Fruit fly (Drosophila melanogaster) whole organism, embryonic: ENCODE measurements around the gene CG14650.
A peak's percentile ranks its signal among the peaks of the same experiment; 100 is the strongest.

Source experiments
- B-H2 ChIP-seq: fragments of 200-800 bp; sonication (Bioruptor generic); optimal IDR thresholded peaks from 2 replicates; lab custom pipeline; 2018; ENCODE audit warnings: missing biosample characterization, mild to moderate bottlenecking, missing genetic modification characterization
- CG1024 ChIP-seq: fragments of 200-800 bp; sonication (Bioruptor generic); IDR thresholded peaks from 2 replicates; pipeline ENCODE4 v1.3.6; 2022; ENCODE audit warnings: missing biosample characterization, missing genetic modification characterization
- CG11247 ChIP-seq: fragments of 200-800 bp; sonication (Bioruptor generic); IDR thresholded peaks from 2 replicates; pipeline ENCODE4 v1.3.6; 2022; ENCODE audit warnings: missing biosample characterization, missing genetic modification characterization
- CG11723 ChIP-seq: fragments of 200-800 bp; sonication (Bioruptor generic); optimal IDR thresholded peaks from 2 replicates; lab custom pipeline; 2017; ENCODE audit warnings: missing biosample characterization, mild to moderate bottlenecking, missing genetic modification characterization
- CG12299 ChIP-seq: fragments of 200-800 bp; sonication (Bioruptor generic); optimal IDR thresholded peaks from 2 replicates; lab custom pipeline; 2018; ENCODE audit warnings: missing biosample characterization, mild to moderate bottlenecking, missing genetic modification characterization
- CG13296 ChIP-seq: fragments of 200-800 bp; sonication (Bioruptor generic); optimal IDR thresholded peaks from 3 replicates; lab custom pipeline; 2018; ENCODE audit warnings: missing biosample characterization, mild to moderate bottlenecking, missing genetic modification characterization
- CG14014 ChIP-seq: fragments of 200-800 bp; sonication (Bioruptor generic); IDR thresholded peaks from 2 replicates; pipeline ENCODE4 v1.3.6; 2022; ENCODE audit warnings: missing biosample characterization, missing genetic modification characterization
- CG14710 ChIP-seq: fragments of 200-800 bp; sonication (Bioruptor generic); optimal IDR thresholded peaks from 3 replicates; lab custom pipeline; 2019; ENCODE audit warnings: missing biosample characterization, mild to moderate bottlenecking, missing genetic modification characterization, moderate library complexity
- CG15011 ChIP-seq: fragments of 200-800 bp; sonication (Bioruptor generic); optimal IDR thresholded peaks from 3 replicates; lab custom pipeline; 2018; ENCODE audit warnings: missing biosample characterization, mild to moderate bottlenecking, missing genetic modification characterization
- CG15073 ChIP-seq: fragments of 200-800 bp; sonication (Bioruptor generic); optimal IDR thresholded peaks from 2 replicates; lab custom pipeline; 2016; ENCODE audit warnings: missing biosample characterization, missing genetic modification characterization
- CG15514 ChIP-seq: fragments of 200-800 bp; sonication (Bioruptor generic); optimal IDR thresholded peaks from 3 replicates; lab custom pipeline; 2017; ENCODE audit warnings: missing biosample characterization, missing genetic modification characterization, mild to moderate bottlenecking, moderate library complexity, missing genetic modification reagents
- CG18011 ChIP-seq: fragments of 200-800 bp; sonication (Bioruptor generic); optimal IDR thresholded peaks from 2 replicates; lab custom pipeline; 2017; ENCODE audit warnings: missing biosample characterization, missing genetic modification characterization, mild to moderate bottlenecking, moderate library complexity, missing genotype
- CG31365 ChIP-seq: fragments of 200-800 bp; sonication (Bioruptor generic); optimal IDR thresholded peaks from 2 replicates; lab custom pipeline; 2018; ENCODE audit warnings: missing biosample characterization, mild to moderate bottlenecking, missing genetic modification characterization
- CG3726 ChIP-seq: fragments of 200-800 bp; sonication (Bioruptor generic); IDR thresholded peaks from 3 replicates; pipeline ENCODE4, ENCODE4 v1.3.6; 2022; ENCODE audit warnings: missing biosample characterization, missing genetic modification characterization
- CG7357 ChIP-seq: fragments of 200-800 bp; sonication (Bioruptor generic); IDR thresholded peaks from 3 replicates; pipeline ENCODE4 v1.3.6; 2022; ENCODE audit warnings: missing biosample characterization, missing genetic modification characterization
- CG7786 ChIP-seq: fragments of 200-800 bp; sonication (Bioruptor generic); optimal IDR thresholded peaks from 2 replicates; lab custom pipeline; 2016; ENCODE audit warnings: missing biosample characterization, missing genetic modification characterization
- CG8478 ChIP-seq: fragments of >200 bp; optimal IDR thresholded peaks from 2 replicates; lab custom pipeline; 2018
- CHES-1-like ChIP-seq: fragments of 200-800 bp; sonication (Bioruptor generic); optimal IDR thresholded peaks from 2 replicates; lab custom pipeline; 2016; ENCODE audit warnings: missing biosample characterization, missing genetic modification characterization
- Dref ChIP-seq: fragments of 200-800 bp; sonication (Bioruptor generic); IDR thresholded peaks from 2 replicates; pipeline ENCODE4 v1.3.6; 2022; ENCODE audit warnings: missing biosample characterization, missing genetic modification characterization
- Fer1 ChIP-seq: fragments of 200-800 bp; sonication (Bioruptor generic); optimal IDR thresholded peaks from 2 replicates; lab custom pipeline; 2017; ENCODE audit warnings: missing biosample characterization, mild to moderate bottlenecking, missing genetic modification characterization
- Hsf ChIP-seq: fragments of 200-800 bp; sonication (Bioruptor generic); optimal IDR thresholded peaks from 3 replicates; lab custom pipeline; 2016; ENCODE audit warnings: missing biosample characterization, missing genetic modification characterization
- MESR4 ChIP-seq: fragments of 200-800 bp; sonication (Bioruptor generic); optimal IDR thresholded peaks from 2 replicates; lab custom pipeline; 2018; ENCODE audit warnings: missing biosample characterization, mild to moderate bottlenecking, missing genetic modification characterization, moderate library complexity
- Mes4 ChIP-seq: fragments of 200-800 bp; sonication (Bioruptor generic); optimal IDR thresholded peaks from 2 replicates; lab custom pipeline; 2016; ENCODE audit warnings: missing biosample characterization, missing genetic modification characterization
- PHDP ChIP-seq: fragments of 200-800 bp; sonication (Bioruptor generic); optimal IDR thresholded peaks from 3 replicates; lab custom pipeline; 2018; ENCODE audit warnings: missing biosample characterization, mild to moderate bottlenecking, missing genetic modification characterization, moderate library complexity
- Ravus ChIP-seq: fragments of 200-800 bp; sonication (Bioruptor generic); IDR thresholded peaks from 2 replicates; pipeline ENCODE4 v1.3.6; 2022; ENCODE audit warnings: missing biosample characterization, missing genetic modification characterization
- Scr ChIP-seq: fragments of 200-800 bp; sonication (Bioruptor generic); IDR thresholded peaks from 2 replicates; pipeline ENCODE4 v1.3.6; 2022; ENCODE audit warnings: missing biosample characterization, missing genetic modification characterization; ENCODE audit not compliant: partially characterized antibody
- Six4 ChIP-seq: fragments of 200-800 bp; sonication (Bioruptor generic); optimal IDR thresholded peaks from 2 replicates; lab custom pipeline; 2016; ENCODE audit warnings: missing biosample characterization, missing genetic modification characterization
- TFAM ChIP-seq: fragments of 200-800 bp; sonication (Bioruptor generic); optimal IDR thresholded peaks from 2 replicates; lab custom pipeline; 2017; ENCODE audit warnings: missing biosample characterization, missing genetic modification characterization, inconsistent platforms
- YL-1 ChIP-seq: fragments of 200-800 bp; sonication (Bioruptor generic); optimal IDR thresholded peaks from 3 replicates; lab custom pipeline; 2017; ENCODE audit warnings: missing biosample characterization, mild to moderate bottlenecking, missing genetic modification characterization
- ato ChIP-seq: fragments of 200-800 bp; sonication (Bioruptor generic); IDR thresholded peaks from 2 replicates; pipeline ENCODE4 v1.3.6; 2022; ENCODE audit warnings: missing biosample characterization, missing genetic modification characterization; ENCODE audit not compliant: partially characterized antibody
- caup ChIP-seq: fragments of 200-800 bp; sonication (Bioruptor generic); optimal IDR thresholded peaks from 3 replicates; lab custom pipeline; 2017; ENCODE audit warnings: missing biosample characterization, mild to moderate bottlenecking, missing genetic modification characterization, moderate library complexity; ENCODE audit not compliant: severe bottlenecking
- chm ChIP-seq: fragments of 200-800 bp; sonication (Bioruptor generic); IDR thresholded peaks from 2 replicates; pipeline ENCODE4 v1.3.6; 2022; ENCODE audit warnings: missing biosample characterization, missing genetic modification characterization
- corto ChIP-seq: fragments of 200-800 bp; sonication (Bioruptor generic); optimal IDR thresholded peaks from 2 replicates; lab custom pipeline; 2016; ENCODE audit warnings: missing biosample characterization, mild to moderate bottlenecking, missing genetic modification characterization, moderate library complexity
- crp ChIP-seq, 2 experiments: fragments of 200-800 bp; sonication (Bioruptor generic); optimal IDR thresholded peaks; 2 replicates in 1 of 2; 3 replicates in 1 of 2; lab custom pipeline; 2017; ENCODE audit warnings: missing biosample characterization in 2 of 2, missing genetic modification characterization in 2 of 2, mild to moderate bottlenecking in 1 of 2, moderate library complexity in 1 of 2
- dati ChIP-seq: fragments of 200-800 bp; sonication (Bioruptor generic); IDR thresholded peaks from 2 replicates; pipeline ENCODE4 v1.3.6; 2022; ENCODE audit warnings: missing biosample characterization, missing genetic modification characterization
- dmrt11E ChIP-seq: fragments of 200-800 bp; sonication (Bioruptor generic); optimal IDR thresholded peaks from 3 replicates; lab custom pipeline; 2018; ENCODE audit warnings: missing biosample characterization, mild to moderate bottlenecking, missing genetic modification characterization, moderate library complexity
- dysf ChIP-seq: fragments of 200-800 bp; sonication (Bioruptor generic); IDR thresholded peaks from 3 replicates; pipeline ENCODE4 v1.3.6; 2022; ENCODE audit warnings: missing biosample characterization, missing genetic modification characterization
- ind ChIP-seq: fragments of 200-800 bp; sonication (Bioruptor generic); optimal IDR thresholded peaks from 3 replicates; lab custom pipeline; 2016; ENCODE audit warnings: missing biosample characterization, missing genetic modification characterization
- lbe ChIP-seq: fragments of 200-800 bp; sonication (Bioruptor generic); optimal IDR thresholded peaks from 2 replicates; lab custom pipeline; 2016; ENCODE audit warnings: missing biosample characterization, mild to moderate bottlenecking, missing genetic modification characterization
- lola ChIP-seq, 3 experiments: fragments of >200 bp in 2 of 3; fragments of 200-800 bp in 1 of 3; sonication (Bioruptor generic) in 1 of 3; optimal IDR thresholded peaks; 2 replicates each; lab custom pipeline; 2017 to 2019; ENCODE audit warnings: missing biosample characterization in 3 of 3, missing genetic modification characterization in 3 of 3, mild to moderate bottlenecking in 1 of 3, moderate library complexity in 1 of 3
- lov ChIP-seq, 2 experiments: fragments of 200-800 bp in 1 of 2; fragments of >200 bp in 1 of 2; sonication (Bioruptor generic) in 1 of 2; IDR thresholded peaks in 1 of 2; optimal IDR thresholded peaks in 1 of 2; 2 replicates in 1 of 2; 3 replicates in 1 of 2; pipeline versions ENCODE4 v1.3.6 to Lab custom; 2017 to 2022; ENCODE audit warnings: missing biosample characterization in 1 of 2, missing genetic modification characterization in 1 of 2
- onecut ChIP-seq: fragments of 200-800 bp; sonication (Bioruptor generic); IDR thresholded peaks from 2 replicates; pipeline ENCODE4 v1.3.6; 2022; ENCODE audit warnings: missing biosample characterization, missing genetic modification characterization
- peb ChIP-seq: fragments of 200-800 bp; sonication (Bioruptor generic); IDR thresholded peaks from 2 replicates; pipeline ENCODE4 v1.3.6; 2022; ENCODE audit warnings: missing biosample characterization, missing genetic modification characterization
- prd ChIP-seq, 3 experiments: fragments of >200 bp in 2 of 3; fragments of 200-800 bp in 1 of 3; sonication (Bioruptor generic) in 1 of 3; optimal IDR thresholded peaks in 2 of 3; IDR thresholded peaks in 1 of 3; 2 replicates in 2 of 3; 3 replicates in 1 of 3; pipeline versions ENCODE4 v1.3.6 to Lab custom; 2017 to 2022; ENCODE audit warnings: missing biosample characterization in 1 of 3, missing genetic modification characterization in 1 of 3
- repo ChIP-seq: fragments of 200-800 bp; sonication (Bioruptor generic); optimal IDR thresholded peaks from 2 replicates; lab custom pipeline; 2016; ENCODE audit warnings: missing biosample characterization, missing genetic modification characterization
- sens-2 ChIP-seq: fragments of 200-800 bp; sonication (Bioruptor generic); IDR thresholded peaks from 2 replicates; pipeline ENCODE4 v1.3.6; 2022; ENCODE audit warnings: missing biosample characterization, missing genetic modification characterization
- seq ChIP-seq: fragments of 200-800 bp; sonication (Bioruptor generic); IDR thresholded peaks from 2 replicates; pipeline ENCODE4 v1.3.6; 2022; ENCODE audit warnings: missing biosample characterization, missing genetic modification characterization
- sob ChIP-seq: fragments of 200-800 bp; sonication (Bioruptor generic); IDR thresholded peaks from 2 replicates; pipeline ENCODE4 v1.3.6; 2022; ENCODE audit warnings: missing biosample characterization, missing genetic modification characterization
- trh ChIP-seq: fragments of 200-800 bp; sonication (Bioruptor generic); optimal IDR thresholded peaks from 2 replicates; lab custom pipeline; 2016; ENCODE audit warnings: missing biosample characterization, missing genetic modification characterization
- vfl ChIP-seq: fragments of 200-800 bp; sonication (Bioruptor generic); optimal IDR thresholded peaks from 2 replicates; lab custom pipeline; 2016; ENCODE audit warnings: missing biosample characterization, missing genetic modification characterization

CG14650 gene

dm6 chr3R:4387490-4387889, 49.7 kb upstream of the CG14650 start, which contains the start of gene tub (continued):
- TF ChIP-seq ato (GFP tag; lab: Robert Waterston, UW) (no peak), Scr (GFP tag; lab: Robert Waterston, UW) (0 out of 2 replicates have a peak, but pooled peaks have one; percentile 15), CG1024 (GFP tag; lab: Robert Waterston, UW) (peak; percentile 50; the same call in 1 of the 2 replicates), dysf (GFP tag; lab: Robert Waterston, UW) (peak; percentile 24; the same call in 1 of the 3 replicates), lov (optimal IDR thresholded peaks at IDR 0.05; lab: Kevin White, UChicago) (no peak), lov (GFP tag; IDR thresholded peaks at IDR 0.05; lab: Robert Waterston, UW) (no peak), repo (GFP tag; lab: Kevin White, UChicago) (peak; percentile 36), CG3726 (GFP tag; lab: Robert Waterston, UW) (no peak), Hsf (peak; percentile 48), lola (GFP tag; optimal IDR thresholded peaks at IDR 0.05; lab: Kevin White, UChicago) (no peak), dati (GFP tag; lab: Robert Waterston, UW) (no peak), CG7357 (GFP tag; lab: Robert Waterston, UW) (no peak), dmrt11E (tag; lab: Kevin White, UChicago) (peak; percentile 12), corto (GFP tag; lab: Kevin White, UChicago) (no peak), CG13296 (peak; percentile 23), B-H2 (peak; percentile 60), caup (GFP tag; lab: Kevin White, UChicago) (peak; percentile 43), MESR4 (GFP tag; lab: Kevin White, UChicago) (peak; percentile 85), ind (GFP tag; lab: Kevin White, UChicago) (peak; percentile 43), CG12299 (tag; lab: Kevin White, UChicago) (no peak), sob (no peak; the same call in 1 of the 2 replicates), seq (GFP tag; lab: Robert Waterston, UW) (no peak), CHES-1-like (peak; percentile 44), Mes4 (GFP tag; lab: Kevin White, UChicago) (peak; percentile 21), sens-2 (GFP tag; lab: Robert Waterston, UW) (no peak), trh (no peak), CG31365 (tag; lab: Kevin White, UChicago) (no peak), peb (GFP tag; lab: Robert Waterston, UW) (no peak), lbe (GFP tag; lab: Kevin White, UChicago) (no peak), CG7786 (GFP tag; lab: Kevin White, UChicago) (peak; percentile 23), Dref (GFP tag; lab: Robert Waterston, UW) (peak; percentile 47), CG15011 (GFP tag; lab: Kevin White, UChicago) (no peak), vfl (no peak), Fer1 (GFP tag; lab: Kevin White, UChicago) (peak; percentile 16), CG8478 (lab: Kevin White, UChicago) (no peak), CG11723 (no peak), Six4 (peak; percentile 27), crp (GFP tag; optimal IDR thresholded peaks at IDR 0.05; lab: Kevin White, UChicago) (peak in 1 of 2 experiments; percentile 12), YL-1 (peak; percentile 45), CG15514 (GFP tag; lab: Kevin White, UChicago) (peak; percentile 73), Ravus (no peak), prd (optimal IDR thresholded peaks at IDR 0.05; lab: Kevin White, UChicago) (no peak), prd (GFP tag; IDR thresholded peaks at IDR 0.05; lab: Robert Waterston, UW) (peak; percentile 41; the same call in 2 of the 3 replicates), PHDP (tag; lab: Kevin White, UChicago) (peak; percentile 44), CG11247 (GFP tag; lab: Robert Waterston, UW) (no peak), CG18011 (peak; percentile 4), CG14710 (peak; percentile 57), CG15073 (no peak), onecut (GFP tag; lab: Robert Waterston, UW) (peak; percentile 11; the same call in 1 of the 2 replicates), chm (no peak), TFAM (GFP tag; lab: Kevin White, UChicago) (no peak), CG14014 (GFP tag; lab: Robert Waterston, UW) (peak; percentile 40; the same call in 1 of the 2 replicates)
